Worm (Caenorhabditis elegans): ENCODE results near the gene C34B4.2.
A peak's percentile ranks its signal among the peaks of the same experiment; 100 is the strongest.

C34B4.2 gene

ce11 chrV:13049149-13049610 is 33.7 kb upstream of the C34B4.2 start, which contains the start of gene W07G4.8 (continued):
- TF ChIP-seq tra-1 (GFP tag; IDR thresholded peaks at IDR 0.05) (0 out of 2 replicates have a peak, but pooled peaks have one; percentile 32), tag-97 (GFP tag; IDR thresholded peaks at IDR 0.05) (no peak), Y105C5A.15 (GFP tag; IDR thresholded peaks at IDR 0.05) (no peak), aly-2 (tag; optimal IDR thresholded peaks at IDR 0.05) (no peak), zfp-2 (tag; optimal IDR thresholded peaks at IDR 0.05) (no peak), nhr-10 (tag; optimal IDR thresholded peaks at IDR 0.05) (no peak), hlh-30 (tag; optimal IDR thresholded peaks at IDR 0.05; ENCODE audit: insufficient read depth) (no peak), mdl-1 (tag; optimal IDR thresholded peaks at IDR 0.05) (no peak), Y48G9A.11 (GFP tag; IDR thresholded peaks at IDR 0.05) (no peak), ztf-7 (tag; optimal IDR thresholded peaks at IDR 0.05) (no peak), lsy-2 (tag; optimal IDR thresholded peaks at IDR 0.05) (no peak), nhr-28 (tag; optimal IDR thresholded peaks at IDR 0.05) (peak; percentile 79), rbr-2 (tag; optimal IDR thresholded peaks at IDR 0.05) (no peak), nhr-25 (tag; optimal IDR thresholded peaks at IDR 0.05; ENCODE audit: borderline replicate concordance, insufficient read depth) (no peak), dmd-8 (GFP tag; IDR thresholded peaks at IDR 0.05) (no peak), nhr-41 (GFP tag; IDR thresholded peaks at IDR 0.05) (no peak), arid-1 (GFP tag; conservative IDR thresholded peaks at IDR 0.05) (no peak), vab-7 (GFP tag; IDR thresholded peaks at IDR 0.05) (no peak), unc-62 (GFP tag; optimal IDR thresholded peaks at IDR 0.05 in 1 of 2) (peak in 1 of 2 experiments; percentile 71), unc-62 (tag; optimal IDR thresholded peaks at IDR 0.05) (no peak), php-3 (GFP tag; IDR thresholded peaks at IDR 0.05) (no peak), nhr-77 (tag; optimal IDR thresholded peaks at IDR 0.05) (peak; percentile 38), gei-8 (GFP tag; optimal IDR thresholded peaks at IDR 0.05) (no peak), madf-5 (GFP tag; IDR thresholded peaks at IDR 0.05) (no peak), fos-1 (tag; optimal IDR thresholded peaks at IDR 0.05) (no peak), egl-43 (GFP tag; IDR thresholded peaks at IDR 0.05) (no peak), lin-15B (tag; optimal IDR thresholded peaks at IDR 0.05) (no peak), unc-130 (GFP tag; optimal IDR thresholded peaks at IDR 0.05) (no peak), lir-3 (tag; optimal IDR thresholded peaks at IDR 0.05) (no peak), mes-2 (tag; optimal IDR thresholded peaks at IDR 0.05; ENCODE audit: poor library complexity, severe bottlenecking) (no peak), ceh-32 (tag; optimal IDR thresholded peaks at IDR 0.05; ENCODE audit: poor library complexity) (no peak), hlh-11 (tag; optimal IDR thresholded peaks at IDR 0.05) (peak; percentile 76), T26A8.4 (GFP tag; IDR thresholded peaks at IDR 0.05) (no peak), unc-39 (tag; optimal IDR thresholded peaks at IDR 0.05) (no peak), skn-1 (tag; optimal IDR thresholded peaks at IDR 0.05) (no peak), sdz-12 (GFP tag; optimal IDR thresholded peaks at IDR 0.05) (no peak), ceh-28 (tag; optimal IDR thresholded peaks at IDR 0.05) (no peak), cey-2 (tag; optimal IDR thresholded peaks at IDR 0.05; ENCODE audit: borderline replicate concordance, insufficient read depth) (no peak), hmg-1.1 (GFP tag; IDR thresholded peaks at IDR 0.05) (no peak), ceh-62 (tag; optimal IDR thresholded peaks at IDR 0.05) (no peak), lin-38 (GFP tag; IDR thresholded peaks at IDR 0.05) (no peak), ceh-44 (GFP tag; IDR thresholded peaks at IDR 0.05) (no peak), daf-8 (GFP tag; IDR thresholded peaks at IDR 0.05) (no peak), hif-1 (tag; optimal IDR thresholded peaks at IDR 0.05) (no peak), nhr-48 (tag; optimal IDR thresholded peaks at IDR 0.05) (no peak), F44E2.7 (GFP tag; IDR thresholded peaks at IDR 0.05) (no peak), pha-4 (GFP tag; IDR thresholded peaks at IDR 0.05) (no peak), pha-4 (tag; optimal IDR thresholded peaks at IDR 0.05) (no peak), Y75B8A.6 (GFP tag; IDR thresholded peaks at IDR 0.05) (no peak), saeg-2 (GFP tag; IDR thresholded peaks at IDR 0.05) (no peak), attf-4 (tag; optimal IDR thresholded peaks at IDR 0.05) (no peak), Y5F2A.4 (GFP tag; optimal IDR thresholded peaks at IDR 0.05) (no peak)

All from whole organism, L4 larva.